Worm (Caenorhabditis elegans): ENCODE data around the gene srlf-17.

srlf-17 gene

ce11 chrIV:11094974-11095373 is 7.5 kb downstream of the srlf-17 start, which contains the start of gene M7.8:
M7.8 (minus strand) TSS chrIV:11095085.
- TF ChIP-seq F49E8.2 (tag; optimal IDR thresholded peaks at IDR 0.05; ENCODE audit: borderline replicate concordance) (no peak), fkh-10 (GFP tag; optimal IDR thresholded peaks at IDR 0.05) (peak; percentile 86), ztf-7 (tag; optimal IDR thresholded peaks at IDR 0.05) (no peak), aha-1 (tag) (peak; percentile 42), lsy-2 (tag; optimal IDR thresholded peaks at IDR 0.05) (peak in 1 of 2 experiments; percentile 24), unc-62 (GFP tag; optimal IDR thresholded peaks at IDR 0.05 in 1 of 2) (peak in 1 of 2 experiments; percentile 93), unc-62 (tag; optimal IDR thresholded peaks at IDR 0.05) (no peak), zag-1 (tag; optimal IDR thresholded peaks at IDR 0.05) (no peak)

DNA sequence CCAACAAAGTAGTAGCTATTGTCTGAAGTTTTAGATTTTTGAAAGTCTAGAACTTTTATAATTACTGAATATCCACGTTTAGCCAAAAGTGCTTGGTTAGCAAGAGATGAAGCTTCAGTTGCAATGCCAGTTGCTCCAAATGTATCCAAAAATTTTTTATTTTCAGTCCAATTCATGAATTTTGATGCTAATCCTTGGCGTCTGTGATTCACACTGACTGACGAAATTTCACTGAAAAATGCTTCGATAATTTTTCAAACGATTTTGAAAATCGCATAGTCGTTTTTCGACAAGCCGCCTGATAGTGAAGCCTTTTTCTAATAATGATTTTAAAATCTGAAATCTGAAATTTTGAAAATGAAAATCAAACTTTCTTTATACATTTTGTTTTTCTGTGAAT is 8.5 kb downstream of the srlf-17 start:
- TF ChIP-seq Y105C5A.15 (GFP tag; IDR thresholded peaks at IDR 0.05) = no peak
- TF ChIP-seq aha-1 (tag) = peak; percentile 93
- TF ChIP-seq nhr-42 (GFP tag; IDR thresholded peaks at IDR 0.05) = no peak

ce11 chrIV:11092502-11093080 is 9.9 kb downstream of the srlf-17 start, which contains the start of gene bcc-1:
bcc-1 (minus strand) TSS chrIV:11092552.
- TF ChIP-seq nhr-25 (tag; optimal IDR thresholded peaks at IDR 0.05; ENCODE audit: borderline replicate concordance, insufficient read depth) (peak; percentile 10), daf-12 (tag; optimal IDR thresholded peaks at IDR 0.05) (no peak), lin-39 (tag; optimal IDR thresholded peaks at IDR 0.05) (no peak), hlh-30 (tag; optimal IDR thresholded peaks at IDR 0.05; ENCODE audit: insufficient read depth) (peak; percentile 43), nhr-11 (tag; optimal IDR thresholded peaks at IDR 0.05) (no peak), R02D3.7 (tag; optimal IDR thresholded peaks at IDR 0.05) (no peak), ceh-20 (GFP tag; IDR thresholded peaks at IDR 0.05) (peak; percentile 78; the same call in 1 of the 2 replicates), nhr-28 (tag; optimal IDR thresholded peaks at IDR 0.05) (peak; percentile 62), dve-1 (tag; optimal IDR thresholded peaks at IDR 0.05; ENCODE audit: insufficient read depth) (peak; percentile 44), nhr-77 (tag; optimal IDR thresholded peaks at IDR 0.05) (peak; percentile 23), lin-38 (GFP tag; IDR thresholded peaks at IDR 0.05) (no peak), unc-62 (GFP tag; optimal IDR thresholded peaks at IDR 0.05 in 1 of 2) (peak in 1 of 2 experiments; percentile 98), unc-62 (tag; optimal IDR thresholded peaks at IDR 0.05) (no peak), cey-2 (tag; optimal IDR thresholded peaks at IDR 0.05; ENCODE audit: borderline replicate concordance, insufficient read depth) (peak; percentile 42), aha-1 (tag) (peak; percentile 65), T20F7.1 (GFP tag; optimal IDR thresholded peaks at IDR 0.05) (no peak), unc-39 (tag; optimal IDR thresholded peaks at IDR 0.05) (no peak), mdl-1 (tag; optimal IDR thresholded peaks at IDR 0.05) (peak in 1 of 2 experiments; percentile 53), daf-16 (GFP tag; optimal IDR thresholded peaks at IDR 0.05) (no peak), daf-16 (tag; optimal IDR thresholded peaks at IDR 0.05) (no peak), hlh-11 (tag; optimal IDR thresholded peaks at IDR 0.05) (peak; percentile 55), tra-1 (GFP tag; IDR thresholded peaks at IDR 0.05) (0 out of 2 replicates have a peak, but pooled peaks have one; percentile 38), lsy-2 (tag; optimal IDR thresholded peaks at IDR 0.05) (peak in 1 of 2 experiments; percentile 41), mxl-3 (GFP tag; optimal IDR thresholded peaks at IDR 0.05) (peak; percentile 27)

- no peak for TF ChIP-seq zip-2 (tag; optimal IDR thresholded peaks at IDR 0.05)
- no peak for TF ChIP-seq dmd-6 (GFP tag; IDR thresholded peaks at IDR 0.05)
- TF ChIP-seq tra-1 (GFP tag; IDR thresholded peaks at IDR 0.05) = no peak
- no peak for TF ChIP-seq dve-1 (tag; optimal IDR thresholded peaks at IDR 0.05; ENCODE audit: insufficient read depth)
- TF ChIP-seq unc-62 (GFP tag; optimal IDR thresholded peaks at IDR 0.05 in 1 of 2) = no peak
- TF ChIP-seq unc-62 (tag; optimal IDR thresholded peaks at IDR 0.05) = no peak
Observed at ce11 chrIV:11089527-11089926, 13.0 kb downstream of the srlf-17 start, which contains the start of gene M7.7. M7.7 (plus strand) TSS chrIV:11089827.

DNA sequence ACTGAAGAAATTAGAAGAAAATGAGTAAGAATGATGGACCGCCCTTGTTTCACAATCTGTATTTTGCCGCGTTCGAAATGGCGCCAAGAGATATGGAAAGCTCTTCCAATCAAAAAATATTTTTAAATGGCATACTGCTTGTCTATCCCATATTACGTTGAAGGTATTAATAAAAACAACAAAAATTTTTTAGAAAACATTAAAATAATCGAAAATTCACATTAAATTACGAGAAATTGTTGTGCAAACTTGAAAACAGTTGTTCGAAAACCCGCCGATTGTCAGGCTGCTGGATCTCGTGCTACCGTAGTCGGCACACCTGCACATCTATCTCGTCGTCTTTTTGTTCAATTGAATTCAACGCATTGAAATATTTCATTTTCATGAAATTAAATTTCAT is 18.9 kb downstream of the srlf-17 start, which contains the start of gene klc-1:
Gene klc-1, plus strand, starts transcription at position 127 of the 400 bp plus-strand sequence.
- TF ChIP-seq duxl-1 (tag; optimal IDR thresholded peaks at IDR 0.05; ENCODE audit: poor library complexity) (no peak), lin-38 (GFP tag; IDR thresholded peaks at IDR 0.05) (0 out of 2 replicates have a peak, but pooled peaks have one; percentile 21), set-16 (GFP tag; IDR thresholded peaks at IDR 0.05) (no peak), lsy-2 (tag; optimal IDR thresholded peaks at IDR 0.05) (peak in 1 of 2 experiments; percentile 56), hmg-1.1 (GFP tag; IDR thresholded peaks at IDR 0.05) (no peak), F37D6.2 (tag; optimal IDR thresholded peaks at IDR 0.05) (no peak)
